Worm (Caenorhabditis elegans): ENCODE results near the gene top-2.

top-2 gene

ce11 chrII:11849572-11849971 lies 25.4 kb upstream of the top-2 start:
- TF ChIP-seq hnd-1 (tag; optimal IDR thresholded peaks at IDR 0.05) = no peak
- no peak for TF ChIP-seq hmg-4 (GFP tag; optimal IDR thresholded peaks at IDR 0.05)
- no peak for TF ChIP-seq tra-4 (tag; optimal IDR thresholded peaks at IDR 0.05)
- TF ChIP-seq tbx-11 (GFP tag; IDR thresholded peaks at IDR 0.05) = no peak
- no peak for TF ChIP-seq ceh-13 (GFP tag; optimal IDR thresholded peaks at IDR 0.05)
- TF ChIP-seq ceh-36 (tag; optimal IDR thresholded peaks at IDR 0.05) = no peak
- no peak for TF ChIP-seq B0310.2 (tag; optimal IDR thresholded peaks at IDR 0.05)
- TF ChIP-seq scrt-1 (GFP tag; IDR thresholded peaks at IDR 0.05) = no peak
- TF ChIP-seq ama-1 (optimal IDR thresholded peaks at IDR 0.05) = no peak
- TF ChIP-seq ets-7 (tag; optimal IDR thresholded peaks at IDR 0.05) = no peak
- TF ChIP-seq pes-1 (GFP tag; IDR thresholded peaks at IDR 0.05) = no peak
- TF ChIP-seq tbx-37 (GFP tag; conservative IDR thresholded peaks at IDR 0.05) = no peak
- no peak for TF ChIP-seq sea-1 (GFP tag; conservative IDR thresholded peaks at IDR 0.05)
- TF ChIP-seq hmbx-1 (tag; optimal IDR thresholded peaks at IDR 0.05) = no peak
- TF ChIP-seq flt-1 (GFP tag; IDR thresholded peaks at IDR 0.05) = no peak
- TF ChIP-seq F13C5.2 (tag; optimal IDR thresholded peaks at IDR 0.05) = no peak
- no peak for TF ChIP-seq aly-1 (tag; optimal IDR thresholded peaks at IDR 0.05)

- no peak for TF ChIP-seq ceh-36 (tag; optimal IDR thresholded peaks at IDR 0.05)
- no peak for TF ChIP-seq scrt-1 (GFP tag; IDR thresholded peaks at IDR 0.05)
- no peak for TF ChIP-seq sea-1 (GFP tag; conservative IDR thresholded peaks at IDR 0.05)
- TF ChIP-seq pes-1 (GFP tag; IDR thresholded peaks at IDR 0.05) = no peak
- no peak for TF ChIP-seq hmbx-1 (tag; optimal IDR thresholded peaks at IDR 0.05)
- no peak for TF ChIP-seq hnd-1 (tag; optimal IDR thresholded peaks at IDR 0.05)
- no peak for TF ChIP-seq B0310.2 (tag; optimal IDR thresholded peaks at IDR 0.05)
- no peak for TF ChIP-seq F13C5.2 (tag; optimal IDR thresholded peaks at IDR 0.05)
- TF ChIP-seq ceh-13 (GFP tag; optimal IDR thresholded peaks at IDR 0.05) = no peak
Observed at ce11 chrII:11852191-11852901, 22.6 kb upstream of the top-2 start.

- TF ChIP-seq ets-7 (tag; optimal IDR thresholded peaks at IDR 0.05) (no peak), hmg-4 (GFP tag; optimal IDR thresholded peaks at IDR 0.05) (no peak), hnd-1 (tag; optimal IDR thresholded peaks at IDR 0.05) (no peak), B0310.2 (tag; optimal IDR thresholded peaks at IDR 0.05) (no peak), pes-1 (GFP tag; IDR thresholded peaks at IDR 0.05) (no peak), scrt-1 (GFP tag; IDR thresholded peaks at IDR 0.05) (no peak), ama-1 (optimal IDR thresholded peaks at IDR 0.05) (no peak), flt-1 (GFP tag; IDR thresholded peaks at IDR 0.05) (no peak), ceh-36 (tag; optimal IDR thresholded peaks at IDR 0.05) (no peak), ceh-13 (GFP tag; optimal IDR thresholded peaks at IDR 0.05) (no peak), hmbx-1 (tag; optimal IDR thresholded peaks at IDR 0.05) (no peak), tbx-37 (GFP tag; conservative IDR thresholded peaks at IDR 0.05) (no peak), tra-4 (tag; optimal IDR thresholded peaks at IDR 0.05) (no peak), F13C5.2 (tag; optimal IDR thresholded peaks at IDR 0.05) (no peak), tbx-11 (GFP tag; IDR thresholded peaks at IDR 0.05) (no peak), aly-1 (tag; optimal IDR thresholded peaks at IDR 0.05) (no peak), sea-1 (GFP tag; conservative IDR thresholded peaks at IDR 0.05) (no peak)
Observed at ce11 chrII:11853108-11853507, 21.8 kb upstream of the top-2 start.

ce11 chrII:11854749-11855148 lies 20.2 kb upstream of the top-2 start:
- no peak for TF ChIP-seq ets-7 (tag; optimal IDR thresholded peaks at IDR 0.05)
- no peak for TF ChIP-seq tbx-37 (GFP tag; conservative IDR thresholded peaks at IDR 0.05)
- TF ChIP-seq scrt-1 (GFP tag; IDR thresholded peaks at IDR 0.05) = no peak
- no peak for TF ChIP-seq tbx-11 (GFP tag; IDR thresholded peaks at IDR 0.05)
- no peak for TF ChIP-seq B0310.2 (tag; optimal IDR thresholded peaks at IDR 0.05)
- TF ChIP-seq hmg-4 (GFP tag; optimal IDR thresholded peaks at IDR 0.05) = no peak
- TF ChIP-seq hmbx-1 (tag; optimal IDR thresholded peaks at IDR 0.05) = no peak

- TF ChIP-seq tbx-37 (GFP tag; conservative IDR thresholded peaks at IDR 0.05) (no peak), sea-1 (GFP tag; conservative IDR thresholded peaks at IDR 0.05) (no peak), hmg-4 (GFP tag; optimal IDR thresholded peaks at IDR 0.05) (no peak), scrt-1 (GFP tag; IDR thresholded peaks at IDR 0.05) (no peak), B0310.2 (tag; optimal IDR thresholded peaks at IDR 0.05) (no peak)
Observed at ce11 chrII:11856361-11856760, 18.6 kb upstream of the top-2 start, which contains the start of gene clh-1. Gene clh-1, minus strand, starts transcription at chrII:11856461.

- no peak for TF ChIP-seq hnd-1 (tag; optimal IDR thresholded peaks at IDR 0.05)
- no peak for TF ChIP-seq ama-1 (optimal IDR thresholded peaks at IDR 0.05)
- TF ChIP-seq pes-1 (GFP tag; IDR thresholded peaks at IDR 0.05) = no peak
- TF ChIP-seq F13C5.2 (tag; optimal IDR thresholded peaks at IDR 0.05) = no peak
- no peak for TF ChIP-seq ceh-13 (GFP tag; optimal IDR thresholded peaks at IDR 0.05)
- TF ChIP-seq ceh-36 (tag; optimal IDR thresholded peaks at IDR 0.05) = no peak
- TF ChIP-seq tbx-11 (GFP tag; IDR thresholded peaks at IDR 0.05) = no peak
- TF ChIP-seq aly-1 (tag; optimal IDR thresholded peaks at IDR 0.05) = no peak
- TF ChIP-seq hmbx-1 (tag; optimal IDR thresholded peaks at IDR 0.05) = no peak
- TF ChIP-seq B0310.2 (tag; optimal IDR thresholded peaks at IDR 0.05) = no peak
- no peak for TF ChIP-seq tra-4 (tag; optimal IDR thresholded peaks at IDR 0.05)
- no peak for TF ChIP-seq ets-7 (tag; optimal IDR thresholded peaks at IDR 0.05)
- TF ChIP-seq tbx-37 (GFP tag; conservative IDR thresholded peaks at IDR 0.05) = no peak
- TF ChIP-seq sea-1 (GFP tag; conservative IDR thresholded peaks at IDR 0.05) = no peak
Observed at ce11 chrII:11859833-11860232, 15.1 kb upstream of the top-2 start.

ce11 chrII:11860623-11861079 lies 14.3 kb upstream of the top-2 start, which contains the start of gene K12D12.5:
Gene K12D12.5, plus strand, starts transcription at chrII:11861029.
- TF ChIP-seq F13C5.2 (tag; optimal IDR thresholded peaks at IDR 0.05) = no peak
- TF ChIP-seq scrt-1 (GFP tag; IDR thresholded peaks at IDR 0.05) = no peak
- no peak for TF ChIP-seq ets-7 (tag; optimal IDR thresholded peaks at IDR 0.05)
- no peak for TF ChIP-seq ama-1 (optimal IDR thresholded peaks at IDR 0.05)
- no peak for TF ChIP-seq hmg-4 (GFP tag; optimal IDR thresholded peaks at IDR 0.05)
- no peak for TF ChIP-seq tbx-37 (GFP tag; conservative IDR thresholded peaks at IDR 0.05)
- no peak for TF ChIP-seq aly-1 (tag; optimal IDR thresholded peaks at IDR 0.05)
- no peak for TF ChIP-seq ceh-13 (GFP tag; optimal IDR thresholded peaks at IDR 0.05)
- TF ChIP-seq tra-4 (tag; optimal IDR thresholded peaks at IDR 0.05) = no peak
- TF ChIP-seq pes-1 (GFP tag; IDR thresholded peaks at IDR 0.05) = no peak
- no peak for TF ChIP-seq tbx-11 (GFP tag; IDR thresholded peaks at IDR 0.05)
- no peak for TF ChIP-seq ceh-36 (tag; optimal IDR thresholded peaks at IDR 0.05)
